Worm (Caenorhabditis elegans) whole organism, L1 larva: ENCODE measurements around the gene zipt-3.

Experiments used
- C04F5.9 ChIP-seq: sonication (generic microtip); optimal IDR thresholded peaks from 2 replicates; lab custom pipeline; 2016; ENCODE audit warnings: missing genetic modification characterization, missing compliant biosample characterization
- C16A3.4 ChIP-seq: fragments of 150-350 bp; optimal IDR thresholded peaks from 2 replicates; lab custom pipeline; 2014; ENCODE audit warnings: missing biosample characterization, missing genetic modification characterization
- C34B4.2 ChIP-seq: sonication (generic microtip); optimal IDR thresholded peaks from 2 replicates; lab custom pipeline; 2017; ENCODE audit warnings: mild to moderate bottlenecking, missing genetic modification characterization, missing compliant biosample characterization
- Y116A8C.19 ChIP-seq: sonication (generic microtip); optimal IDR thresholded peaks from 2 replicates; lab custom pipeline; 2016; ENCODE audit warnings: missing compliant biosample characterization, missing genetic modification characterization, borderline replicate concordance
- aha-1 ChIP-seq: fragments of 150-350 bp; optimal IDR thresholded peaks from 2 replicates; lab custom pipeline; 2014; ENCODE audit warnings: missing biosample characterization, missing genetic modification characterization
- aly-2 ChIP-seq: fragments of 150-350 bp; optimal IDR thresholded peaks from 2 replicates; lab custom pipeline; 2014; ENCODE audit warnings: missing biosample characterization, missing genetic modification characterization
- ama-1 ChIP-seq: fragments of 150-350 bp; optimal IDR thresholded peaks from 2 replicates; lab custom pipeline; 2014
- blmp-1 ChIP-seq: fragments of 150-350 bp; optimal IDR thresholded peaks from 2 replicates; lab custom pipeline; 2014; ENCODE audit warnings: missing biosample characterization, missing genetic modification characterization
- ceh-63 ChIP-seq: fragments of 200-800 bp; sonication (Bioruptor generic); optimal IDR thresholded peaks from 2 replicates; lab custom pipeline; 2018; ENCODE audit warnings: mild to moderate bottlenecking, missing genetic modification characterization, missing compliant biosample characterization
- ceh-8 ChIP-seq: fragments of 200-800 bp; sonication (Bioruptor generic); optimal IDR thresholded peaks from 2 replicates; lab custom pipeline; 2018; ENCODE audit warnings: mild to moderate bottlenecking, missing genetic modification characterization, moderate library complexity, missing compliant biosample characterization
- ceh-82 ChIP-seq, 3 experiments: fragments of 150-350 bp in 1 of 3; sonication (generic microtip) in 2 of 3; optimal IDR thresholded peaks; 2 replicates each; lab custom pipeline; 2014 to 2017; ENCODE audit warnings: missing biosample characterization in 3 of 3, missing genetic modification characterization in 3 of 3
- ceh-88 ChIP-seq: fragments of 200-800 bp; sonication (Bioruptor generic); IDR thresholded peaks from 2 replicates; pipeline ENCODE4 v1.3.6; 2022; ENCODE audit warnings: missing genetic modification characterization, missing compliant biosample characterization
- dsc-1 ChIP-seq: sonication (generic microtip); optimal IDR thresholded peaks from 2 replicates; lab custom pipeline; 2016; ENCODE audit warnings: mild to moderate bottlenecking, missing genetic modification characterization, missing compliant biosample characterization
- efl-1 ChIP-seq, 4 experiments: fragments of 150-350 bp; optimal IDR thresholded peaks in 3 of 4; peaks in 1 of 4; 1 replicate in 1 of 4; 2 replicates in 3 of 4; lab custom pipeline; 2014; ENCODE audit warnings: missing biosample characterization in 2 of 4, missing genetic modification characterization in 2 of 4, missing genetic modification reagents in 2 of 4
- egl-13 ChIP-seq: sonication (generic microtip); optimal IDR thresholded peaks from 2 replicates; lab custom pipeline; 2016; ENCODE audit warnings: missing genotype, missing genetic modification reagents, missing genetic modification characterization, missing compliant biosample characterization
- egl-27 ChIP-seq, 2 experiments: fragments of 150-350 bp in 1 of 2; sonication (generic microtip); optimal IDR thresholded peaks; 3 replicates each; lab custom pipeline; 2017 to 2018; ENCODE audit warnings: missing biosample characterization in 2 of 2, missing genetic modification characterization in 2 of 2, missing genetic modification reagents in 2 of 2
- elt-2 ChIP-seq: sonication (generic microtip); optimal IDR thresholded peaks from 2 replicates; lab custom pipeline; 2016; ENCODE audit warnings: missing genetic modification characterization, mild to moderate bottlenecking, inconsistent platforms, missing compliant biosample characterization, missing genetic modification reagents
- elt-3 ChIP-seq, 6 experiments: fragments of 150-350 bp in 1 of 6; sonication (generic microtip); optimal IDR thresholded peaks; 2 replicates each; lab custom pipeline; 2017 to 2018; ENCODE audit warnings: missing biosample characterization in 6 of 6, missing genetic modification characterization in 6 of 6, inconsistent platforms in 1 of 6
- ets-5 ChIP-seq: fragments of 200-800 bp; sonication (Bioruptor generic); IDR thresholded peaks from 2 replicates; pipeline ENCODE4 v1.3.6; 2022; ENCODE audit warnings: missing genetic modification characterization, missing compliant biosample characterization
- fkh-8 ChIP-seq: sonication (generic microtip); optimal IDR thresholded peaks from 2 replicates; lab custom pipeline; 2016; ENCODE audit warnings: mild to moderate bottlenecking, missing genetic modification characterization, missing compliant biosample characterization
- grh-1 ChIP-seq: fragments of 200-800 bp; sonication (Bioruptor generic); IDR thresholded peaks from 2 replicates; pipeline ENCODE4 v1.3.6; 2022; ENCODE audit warnings: missing genetic modification reagents, missing genetic modification characterization, missing compliant biosample characterization
- hlh-17 ChIP-seq: fragments of 200-800 bp; sonication (Bioruptor generic); optimal IDR thresholded peaks from 2 replicates; lab custom pipeline; 2018; ENCODE audit warnings: missing genetic modification characterization, mild to moderate bottlenecking, missing compliant biosample characterization, moderate library complexity, borderline replicate concordance
- irx-1 ChIP-seq: sonication (generic microtip); optimal IDR thresholded peaks from 2 replicates; lab custom pipeline; 2016; ENCODE audit warnings: missing genetic modification characterization, missing compliant biosample characterization
- isw-1 ChIP-seq: fragments of 200-800 bp; sonication (Bioruptor generic); IDR thresholded peaks from 2 replicates; pipeline ENCODE4 v1.3.6; 2022; ENCODE audit warnings: missing genetic modification characterization, missing compliant biosample characterization
- jun-1 ChIP-seq: fragments of 150-350 bp; optimal IDR thresholded peaks from 2 replicates; lab custom pipeline; 2014; ENCODE audit warnings: missing biosample characterization, missing genetic modification reagents, missing genetic modification characterization
- lin-13 ChIP-seq: fragments of 150-350 bp; optimal IDR thresholded peaks from 2 replicates; lab custom pipeline; 2014; ENCODE audit warnings: missing biosample characterization, missing genetic modification reagents, missing genetic modification characterization
- lin-15B ChIP-seq: fragments of 150-350 bp; sonication (generic microtip); optimal IDR thresholded peaks from 3 replicates; lab custom pipeline; 2014; ENCODE audit warnings: missing biosample characterization, missing genetic modification characterization
- lin-35 ChIP-seq, 2 experiments: fragments of 150-350 bp; optimal IDR thresholded peaks; 2 replicates each; lab custom pipeline; 2014; ENCODE audit warnings: missing biosample characterization in 2 of 2, missing genetic modification characterization in 2 of 2, missing genetic modification reagents in 2 of 2
- lin-39 ChIP-seq: fragments of 150-350 bp; optimal IDR thresholded peaks from 2 replicates; lab custom pipeline; 2014; ENCODE audit warnings: missing biosample characterization, missing genetic modification reagents, missing genetic modification characterization
- lir-3 ChIP-seq: sonication (generic microtip); optimal IDR thresholded peaks from 2 replicates; lab custom pipeline; 2016; ENCODE audit warnings: mild to moderate bottlenecking, missing genetic modification characterization, moderate library complexity, missing compliant biosample characterization; ENCODE audit not compliant: poor library complexity
- lsy-2 ChIP-seq, 2 experiments: fragments of 150-350 bp; optimal IDR thresholded peaks; 2 replicates each; lab custom pipeline; 2014; ENCODE audit warnings: missing biosample characterization in 2 of 2, missing genetic modification characterization in 2 of 2
- mab-9 ChIP-seq: fragments of 200-800 bp; sonication (Bioruptor generic); IDR thresholded peaks from 2 replicates; pipeline ENCODE4 v1.3.6; 2022; ENCODE audit warnings: missing genetic modification reagents, missing genetic modification characterization, missing compliant biosample characterization
- nhr-11 ChIP-seq: fragments of 150-350 bp; optimal IDR thresholded peaks from 2 replicates; lab custom pipeline; 2014; ENCODE audit warnings: missing biosample characterization, missing genetic modification characterization
- nhr-12 ChIP-seq: sonication (generic microtip); optimal IDR thresholded peaks from 2 replicates; lab custom pipeline; 2017; ENCODE audit warnings: missing biosample characterization, missing genetic modification characterization
- nhr-20 ChIP-seq: sonication (generic microtip); optimal IDR thresholded peaks from 2 replicates; lab custom pipeline; 2016; ENCODE audit warnings: mild to moderate bottlenecking, missing genetic modification characterization, missing compliant biosample characterization
- nhr-237 ChIP-seq: fragments of 150-350 bp; optimal IDR thresholded peaks from 2 replicates; lab custom pipeline; 2014; ENCODE audit warnings: missing biosample characterization, missing genetic modification characterization
- nhr-28 ChIP-seq: fragments of 150-350 bp; optimal IDR thresholded peaks from 2 replicates; lab custom pipeline; 2014; ENCODE audit warnings: missing biosample characterization, missing genetic modification characterization
- nhr-47 ChIP-seq: sonication (generic microtip); optimal IDR thresholded peaks from 2 replicates; lab custom pipeline; 2016; ENCODE audit warnings: mild to moderate bottlenecking, missing genetic modification characterization, moderate library complexity, missing compliant biosample characterization
- nhr-76 ChIP-seq: sonication (generic microtip); optimal IDR thresholded peaks from 2 replicates; lab custom pipeline; 2017; ENCODE audit warnings: missing biosample characterization, missing genetic modification characterization
- nhr-77 ChIP-seq: fragments of 150-350 bp; optimal IDR thresholded peaks from 2 replicates; lab custom pipeline; 2014; ENCODE audit warnings: missing biosample characterization, missing genetic modification characterization
- nhr-90 ChIP-seq: sonication (generic microtip); optimal IDR thresholded peaks from 2 replicates; lab custom pipeline; 2016; ENCODE audit warnings: mild to moderate bottlenecking, missing genetic modification characterization, missing compliant biosample characterization; ENCODE audit not compliant: poor library complexity
- pag-3 ChIP-seq: sonication (generic microtip); optimal IDR thresholded peaks from 2 replicates; lab custom pipeline; 2017; ENCODE audit warnings: missing genetic modification characterization, mild to moderate bottlenecking, missing compliant biosample characterization, antibody characterized with exemption, borderline replicate concordance; ENCODE audit not compliant: insufficient read depth
- pqm-1 ChIP-seq: sonication (generic microtip); optimal IDR thresholded peaks from 3 replicates; lab custom pipeline; 2017; ENCODE audit warnings: missing biosample characterization, missing genetic modification characterization
- rnt-1 ChIP-seq: sonication (generic microtip); optimal IDR thresholded peaks from 2 replicates; lab custom pipeline; 2016; ENCODE audit warnings: mild to moderate bottlenecking, missing genetic modification characterization, moderate library complexity, missing compliant biosample characterization
- snpc-4 ChIP-seq: fragments of 150-350 bp; optimal IDR thresholded peaks from 2 replicates; lab custom pipeline; 2014; ENCODE audit warnings: missing biosample characterization, missing genetic modification characterization
- sptf-1 ChIP-seq: fragments of 150-350 bp; optimal IDR thresholded peaks from 2 replicates; lab custom pipeline; 2014; ENCODE audit warnings: missing biosample characterization, missing genetic modification characterization
- tbx-2 ChIP-seq: sonication (generic microtip); optimal IDR thresholded peaks from 2 replicates; lab custom pipeline; 2016; ENCODE audit warnings: missing genetic modification characterization, missing compliant biosample characterization
- tlp-1 ChIP-seq: fragments of 150-350 bp; optimal IDR thresholded peaks from 2 replicates; lab custom pipeline; 2014; ENCODE audit warnings: missing biosample characterization, missing genetic modification characterization
- unc-86 ChIP-seq: sonication (generic microtip); optimal IDR thresholded peaks from 2 replicates; lab custom pipeline; 2016; ENCODE audit warnings: missing genetic modification characterization, missing compliant biosample characterization
- unc-98 ChIP-seq: fragments of 200-800 bp; sonication (Bioruptor generic); IDR thresholded peaks from 2 replicates; pipeline ENCODE4 v1.3.6; 2022; ENCODE audit warnings: missing genetic modification characterization, missing compliant biosample characterization
- vab-15 ChIP-seq: sonication (generic microtip); optimal IDR thresholded peaks from 2 replicates; lab custom pipeline; 2017; ENCODE audit warnings: missing genotype, mild to moderate bottlenecking, missing genetic modification characterization, missing compliant biosample characterization
- xbp-1 ChIP-seq: sonication (generic microtip); optimal IDR thresholded peaks from 2 replicates; lab custom pipeline; 2016; ENCODE audit warnings: missing genetic modification characterization, missing compliant biosample characterization
- ztf-11 ChIP-seq, 2 experiments: sonication (generic microtip); optimal IDR thresholded peaks; 2 replicates each; lab custom pipeline; 2016 to 2017; ENCODE audit warnings: missing genetic modification characterization in 2 of 2, missing biosample characterization in 1 of 2, missing compliant biosample characterization in 1 of 2

zipt-3 gene

DNA sequence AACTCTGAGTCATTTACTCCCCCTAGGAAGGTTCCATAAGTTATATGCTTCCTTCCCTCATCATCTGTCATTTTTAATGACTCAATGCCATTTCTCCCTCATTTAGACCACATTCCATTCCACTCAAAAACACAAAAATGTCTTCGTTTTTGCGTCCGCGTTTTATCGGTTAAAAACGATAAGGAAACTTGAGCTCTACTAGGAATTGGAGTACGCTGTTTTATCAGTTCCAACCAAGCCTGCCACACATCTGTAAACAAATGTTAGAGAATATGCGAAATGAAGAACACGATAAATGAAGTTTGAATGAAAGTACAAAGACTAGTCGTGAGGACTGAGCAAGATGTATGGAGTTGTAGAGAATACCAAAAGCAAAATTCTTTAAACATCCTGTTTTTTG, 30.5 kb downstream of the zipt-3 start:
- TF ChIP-seq dsc-1 (tag; lab: Kevin White, UChicago), result no peak
- no peak for TF ChIP-seq lir-3 (tag; lab: Kevin White, UChicago)
- no peak for TF ChIP-seq xbp-1 (tag; lab: Kevin White, UChicago)
- TF ChIP-seq aha-1 (tag; lab: Kevin White, UChicago), result no peak
- TF ChIP-seq hlh-17, result no peak
- no peak for TF ChIP-seq ceh-88 (GFP tag; lab: Robert Waterston, UW)
- no peak for TF ChIP-seq ceh-82 (tag; optimal IDR thresholded peaks at IDR 0.05; lab: Kevin White, UChicago)
- TF ChIP-seq elt-3 (tag; optimal IDR thresholded peaks at IDR 0.05; lab: Kevin White, UChicago), result no peak
- TF ChIP-seq nhr-12 (tag; lab: Kevin White, UChicago), result no peak
- TF ChIP-seq nhr-28 (tag; lab: Kevin White, UChicago), result no peak
- peak; percentile 47 for TF ChIP-seq jun-1 (tag; lab: Kevin White, UChicago)
- TF ChIP-seq lin-39, result no peak
- TF ChIP-seq vab-15 (tag; lab: Kevin White, UChicago), result no peak
- no peak for TF ChIP-seq ztf-11 (tag; optimal IDR thresholded peaks at IDR 0.05; lab: Kevin White, UChicago)
- TF ChIP-seq efl-1 (optimal IDR thresholded peaks at IDR 0.05; lab: Kevin White, UChicago), result no peak
- TF ChIP-seq efl-1 (GFP tag; optimal IDR thresholded peaks at IDR 0.05 in 1 of 2; lab: Kevin White, UChicago), result no peak
- no peak for TF ChIP-seq nhr-76 (tag; lab: Kevin White, UChicago)
- TF ChIP-seq nhr-11 (tag; lab: Kevin White, UChicago), result no peak
- TF ChIP-seq Y116A8C.19 (tag; lab: Kevin White, UChicago), result no peak
- TF ChIP-seq aly-2 (tag; lab: Kevin White, UChicago), result no peak
- TF ChIP-seq unc-86, result no peak
- TF ChIP-seq sptf-1 (tag; lab: Kevin White, UChicago), result no peak
- no peak for TF ChIP-seq lsy-2 (tag; optimal IDR thresholded peaks at IDR 0.05; lab: Kevin White, UChicago)
- TF ChIP-seq C34B4.2 (tag; lab: Kevin White, UChicago), result no peak
- TF ChIP-seq mab-9 (GFP tag; lab: Robert Waterston, UW), result no peak
- TF ChIP-seq ceh-63 (GFP tag; lab: Kevin White, UChicago), result no peak
- TF ChIP-seq rnt-1 (tag; lab: Kevin White, UChicago), result no peak
- no peak for TF ChIP-seq fkh-8
- no peak for TF ChIP-seq nhr-90
- no peak for TF ChIP-seq lin-13 (GFP tag; lab: Kevin White, UChicago)
- TF ChIP-seq irx-1 (tag; lab: Kevin White, UChicago), result no peak
- TF ChIP-seq nhr-47 (tag; lab: Kevin White, UChicago), result no peak
- TF ChIP-seq nhr-237 (tag; lab: Kevin White, UChicago), result no peak
- no peak for TF ChIP-seq C04F5.9 (tag; lab: Kevin White, UChicago)
- TF ChIP-seq lin-15B (tag; lab: Kevin White, UChicago), result no peak
- peak in 1 of 2 experiments; percentile 12 for TF ChIP-seq lin-35 (GFP tag; optimal IDR thresholded peaks at IDR 0.05; lab: Kevin White, UChicago)
- TF ChIP-seq isw-1 (GFP tag; lab: Robert Waterston, UW), result no peak
- TF ChIP-seq nhr-77, result no peak
- TF ChIP-seq unc-98, result no peak
- no peak for TF ChIP-seq grh-1 (GFP tag; lab: Robert Waterston, UW)
- peak; percentile 3 for TF ChIP-seq nhr-20
- no peak for TF ChIP-seq egl-27 (tag; optimal IDR thresholded peaks at IDR 0.05; lab: Kevin White, UChicago)
- peak; percentile 65 for TF ChIP-seq tlp-1 (tag; lab: Kevin White, UChicago)
- no peak for TF ChIP-seq tbx-2 (tag; lab: Kevin White, UChicago)
- TF ChIP-seq blmp-1 (tag; lab: Kevin White, UChicago), result no peak
- TF ChIP-seq C16A3.4 (tag; lab: Kevin White, UChicago), result no peak
- no peak for TF ChIP-seq egl-13 (tag; lab: Kevin White, UChicago)
- TF ChIP-seq ets-5 (GFP tag; lab: Robert Waterston, UW), result no peak
- TF ChIP-seq ceh-8 (GFP tag; lab: Kevin White, UChicago), result no peak
- TF ChIP-seq snpc-4 (tag; lab: Kevin White, UChicago), result no peak
- TF ChIP-seq pqm-1 (tag; lab: Kevin White, UChicago), result peak; percentile 90
- TF ChIP-seq pag-3, result no peak
- TF ChIP-seq ama-1 (lab: Kevin White, UChicago), result no peak
- peak; percentile 99 for TF ChIP-seq elt-2 (tag; lab: Kevin White, UChicago)
